Worm (Caenorhabditis elegans): ENCODE data around the gene K01D12.1.

- no peak for TF ChIP-seq ets-4 (GFP tag; optimal IDR thresholded peaks at IDR 0.05)
- no peak for TF ChIP-seq snpc-4 (GFP tag; optimal IDR thresholded peaks at IDR 0.05)
- no peak for TF ChIP-seq snpc-4 (tag; optimal IDR thresholded peaks at IDR 0.05)
- no peak for TF ChIP-seq F39B2.1 (GFP tag; IDR thresholded peaks at IDR 0.05)
- TF ChIP-seq nhr-90 (tag; optimal IDR thresholded peaks at IDR 0.05): no peak
- TF ChIP-seq lin-40 (tag; optimal IDR thresholded peaks at IDR 0.05): no peak
- TF ChIP-seq ceh-79 (tag; optimal IDR thresholded peaks at IDR 0.05): no peak
- TF ChIP-seq unc-130 (GFP tag; optimal IDR thresholded peaks at IDR 0.05): no peak
- no peak for TF ChIP-seq lir-1 (GFP tag; conservative IDR thresholded peaks at IDR 0.05)
- TF ChIP-seq ztf-18 (tag; optimal IDR thresholded peaks at IDR 0.05): no peak
- TF ChIP-seq dox-1 (GFP tag; IDR thresholded peaks at IDR 0.05): no peak
- no peak for TF ChIP-seq madf-3 (GFP tag; IDR thresholded peaks at IDR 0.05)
Observed at ce11 chrV:12358347-12358746, 19.0 kb upstream of the K01D12.1 start, which contains the start of gene F23H12.5.

Data from whole organism, young adult.